Worm (Caenorhabditis elegans): ENCODE measurements around the gene ilkp-1.
A peak's percentile ranks its signal among the peaks of the same experiment; 100 is the strongest.

The ilkp-1 gene

ce11 chrII:11096233-11096632 is 46.2 kb downstream of the ilkp-1 start, which contains the start of gene nbs-1 (continued):
- peak; percentile 75 for TF ChIP-seq ekl-4 (GFP tag; IDR thresholded peaks at IDR 0.05)
- 0 out of 2 replicates have a peak, but pooled peaks have one; percentile 14 for TF ChIP-seq hmg-1.2 (GFP tag; IDR thresholded peaks at IDR 0.05)
- TF ChIP-seq efl-1 (GFP tag; optimal IDR thresholded peaks at IDR 0.05) = peak; percentile 6
- TF ChIP-seq egl-44 (GFP tag; IDR thresholded peaks at IDR 0.05) = no peak
- no peak for TF ChIP-seq dpl-1 (GFP tag; optimal IDR thresholded peaks at IDR 0.05)
- peak; percentile 28 for TF ChIP-seq chd-7 (tag; optimal IDR thresholded peaks at IDR 0.05)
- no peak for TF ChIP-seq tlf-1 (GFP tag; optimal IDR thresholded peaks at IDR 0.05)
- TF ChIP-seq Y53G8AR.9 (GFP tag; conservative IDR thresholded peaks at IDR 0.05) = peak; percentile 65; the same call in 1 of the 2 replicates
- TF ChIP-seq F39B2.1 (GFP tag; IDR thresholded peaks at IDR 0.05) = peak; percentile 67; the same call in 1 of the 2 replicates
- TF ChIP-seq xnd-1 (tag; optimal IDR thresholded peaks at IDR 0.05) = peak; percentile 38
- 0 out of 2 replicates have a peak, but pooled peaks have one; percentile 34 for TF ChIP-seq C17E4.6 (GFP tag; IDR thresholded peaks at IDR 0.05)
- peak; percentile 59; the same call in 1 of the 2 replicates for TF ChIP-seq attf-6 (GFP tag; IDR thresholded peaks at IDR 0.05)
- no peak for TF ChIP-seq nhr-80 (tag; optimal IDR thresholded peaks at IDR 0.05)
- peak; percentile 24; the same call in 1 of the 2 replicates for TF ChIP-seq ceh-100 (GFP tag; IDR thresholded peaks at IDR 0.05)
- TF ChIP-seq athp-1 (tag; optimal IDR thresholded peaks at IDR 0.05) = peak; percentile 12
- TF ChIP-seq F57A8.1 (GFP tag; optimal IDR thresholded peaks at IDR 0.05) = peak; percentile 21
- TF ChIP-seq ets-4 (GFP tag; optimal IDR thresholded peaks at IDR 0.05) = no peak
- TF ChIP-seq mes-4 (tag; optimal IDR thresholded peaks at IDR 0.05) = no peak
- peak; percentile 60 for TF ChIP-seq rcor-1 (GFP tag; IDR thresholded peaks at IDR 0.05)
- TF ChIP-seq F10E7.11 (tag; optimal IDR thresholded peaks at IDR 0.05) = no peak
- no peak for TF ChIP-seq lag-1 (GFP tag; IDR thresholded peaks at IDR 0.05)
- no peak for TF ChIP-seq Y79H2A.3 (GFP tag; conservative IDR thresholded peaks at IDR 0.05)
- no peak for TF ChIP-seq zim-3 (tag; optimal IDR thresholded peaks at IDR 0.05)
- TF ChIP-seq ztf-18 (tag; optimal IDR thresholded peaks at IDR 0.05) = peak; percentile 18
- TF ChIP-seq F33H1.4 (GFP tag; IDR thresholded peaks at IDR 0.05) = peak; percentile 45
- no peak for TF ChIP-seq B0261.1 (tag; optimal IDR thresholded peaks at IDR 0.05)
- 0 out of 2 replicates have a peak, but pooled peaks have one; percentile 57 for TF ChIP-seq lin-26 (GFP tag; IDR thresholded peaks at IDR 0.05)
- TF ChIP-seq ztf-26 (tag; optimal IDR thresholded peaks at IDR 0.05) = no peak
- no peak for TF ChIP-seq snpc-1.3 (tag; optimal IDR thresholded peaks at IDR 0.05; ENCODE audit: insufficient read depth)
- peak; percentile 16 for TF ChIP-seq fkh-3 (tag; optimal IDR thresholded peaks at IDR 0.05)
- peak; percentile 59 for TF ChIP-seq madf-6 (GFP tag; IDR thresholded peaks at IDR 0.05)
- TF ChIP-seq ama-1 (optimal IDR thresholded peaks at IDR 0.05) = no peak
- TF ChIP-seq ama-1 (GFP tag; optimal IDR thresholded peaks at IDR 0.05) = peak; percentile 7 to 60
- TF ChIP-seq nhr-120 (GFP tag; IDR thresholded peaks at IDR 0.05) = no peak
- TF ChIP-seq let-607 (tag; optimal IDR thresholded peaks at IDR 0.05) = no peak

ce11 chrII:11097154-11097887 is 47.3 kb downstream of the ilkp-1 start, which contains the start of the genes rpl-36.A and nuo-1:
Gene rpl-36.A, minus strand, starts transcription at chrII:11097204.
Gene nuo-1, plus strand, starts transcription at chrII:11097837.
- TF ChIP-seq aptf-2 (GFP tag; conservative IDR thresholded peaks at IDR 0.05) (no peak), madf-8 (GFP tag; conservative IDR thresholded peaks at IDR 0.05) (peak; percentile 55), Y67H2A.10 (GFP tag; conservative IDR thresholded peaks at IDR 0.05) (no peak), K12H6.12 (tag; optimal IDR thresholded peaks at IDR 0.05) (peak; percentile 46), ZK185.1 (tag; optimal IDR thresholded peaks at IDR 0.05; ENCODE audit: poor library complexity, severe bottlenecking) (peak; percentile 50), lin-40 (tag; optimal IDR thresholded peaks at IDR 0.05) (peak; percentile 27), lin-54 (GFP tag; optimal IDR thresholded peaks at IDR 0.05) (peak; percentile 73), lin-26 (GFP tag; IDR thresholded peaks at IDR 0.05) (no peak), B0261.1 (tag; optimal IDR thresholded peaks at IDR 0.05) (no peak), nfya-1 (tag; optimal IDR thresholded peaks at IDR 0.05; ENCODE audit: borderline replicate concordance, insufficient read depth) (no peak), ceh-91 (GFP tag; IDR thresholded peaks at IDR 0.05) (peak; percentile 65), ztf-18 (tag; optimal IDR thresholded peaks at IDR 0.05) (peak; percentile 32), Y79H2A.3 (GFP tag; conservative IDR thresholded peaks at IDR 0.05) (no peak), unc-62 (GFP tag; optimal IDR thresholded peaks at IDR 0.05) (peak; percentile 9), sdz-38 (tag; optimal IDR thresholded peaks at IDR 0.05) (no peak), K11D2.4 (GFP tag; IDR thresholded peaks at IDR 0.05) (0 out of 2 replicates have a peak, but pooled peaks have one; percentile 9), ets-4 (GFP tag; optimal IDR thresholded peaks at IDR 0.05) (no peak), madf-6 (GFP tag; IDR thresholded peaks at IDR 0.05) (peak; percentile 70)

Data from whole organism, young adult.